ENCODE assay signal across 6 worm cellular contexts in genomic region chrII:12263971-12264554, ce11.
TF ChIP-seq lines count a peak whose summit lies in the region.

Gene faxc-1, plus strand, starts transcription at chrII:12264192.

TF ChIP-seq in whole organism, L1 larva, 84 proteins besides CTCF, POLR2A, EP300 and RAD21 (continues in another document):
- TF ChIP-seq nhr-20 (tag; optimal IDR thresholded peaks at IDR 0.05; lab: Kevin White, UChicago) (peak; percentile 41), blmp-1 (tag; optimal IDR thresholded peaks at IDR 0.05; lab: Kevin White, UChicago) (peak; percentile 45), ceh-90 (tag; optimal IDR thresholded peaks at IDR 0.05; lab: Kevin White, UChicago) (no peak), pag-3 (tag; optimal IDR thresholded peaks at IDR 0.05; lab: Kevin White, UChicago; ENCODE audit: borderline replicate concordance, insufficient read depth) (peak; percentile 59), zag-1 (tag; optimal IDR thresholded peaks at IDR 0.05; lab: Kevin White, UChicago) (no peak), lin-14 (GFP tag; optimal IDR thresholded peaks at IDR 0.05; lab: Kevin White, UChicago) (peak; percentile 47), snu-23 (GFP tag; optimal IDR thresholded peaks at IDR 0.05; lab: Kevin White, UChicago) (peak; percentile 37), nhr-28 (tag; optimal IDR thresholded peaks at IDR 0.05; lab: Kevin White, UChicago) (no peak), nhr-90 (tag; optimal IDR thresholded peaks at IDR 0.05; lab: Kevin White, UChicago; ENCODE audit: poor library complexity) (peak; percentile 43), tbx-2 (tag; optimal IDR thresholded peaks at IDR 0.05; lab: Kevin White, UChicago) (peak; percentile 42), nhr-47 (tag; optimal IDR thresholded peaks at IDR 0.05; lab: Kevin White, UChicago) (peak; percentile 9), nhr-85 (tag; lab: Kevin White, UChicago) (peak; percentile 93), lsy-2 (tag; optimal IDR thresholded peaks at IDR 0.05; lab: Kevin White, UChicago) (peak in 1 of 2 experiments; percentile 31), egl-13 (tag; optimal IDR thresholded peaks at IDR 0.05; lab: Kevin White, UChicago) (no peak)

TF ChIP-seq in whole organism, L2 larva, 48 proteins besides CTCF, POLR2A, EP300 and RAD21:
- TF ChIP-seq sma-3 (GFP tag; optimal IDR thresholded peaks at IDR 0.05; lab: Kevin White, UChicago) (no peak), sma-9 (GFP tag; optimal IDR thresholded peaks at IDR 0.05; lab: Kevin White, UChicago) (peak; percentile 47), sma-9 (tag; optimal IDR thresholded peaks at IDR 0.05; lab: Kevin White, UChicago) (no peak), nhr-25 (tag; optimal IDR thresholded peaks at IDR 0.05; lab: Kevin White, UChicago) (peak; percentile 25), gmeb-1 (tag; optimal IDR thresholded peaks at IDR 0.05; lab: Kevin White, UChicago) (peak; percentile 5)
TF ChIP-seq in whole organism, L2 larva: peak in this region for 3.

TF ChIP-seq in whole organism, L3 larva, 47 proteins besides CTCF, POLR2A, EP300 and RAD21:
- TF ChIP-seq nhr-25 (tag; optimal IDR thresholded peaks at IDR 0.05; lab: Kevin White, UChicago) (peak; percentile 22), unc-62 (GFP tag; optimal IDR thresholded peaks at IDR 0.05; lab: Kevin White, UChicago) (peak; percentile 12), fkh-10 (GFP tag; optimal IDR thresholded peaks at IDR 0.05; lab: Kevin White, UChicago) (no peak)
TF ChIP-seq in whole organism, L3 larva: peak in this region for 2.

TF ChIP-seq in whole organism, L4 larva, 104 proteins besides CTCF, POLR2A, EP300 and RAD21:
- TF ChIP-seq lin-1 (GFP tag; IDR thresholded peaks at IDR 0.05; lab: Robert Waterston, UW) (no peak), nhr-28 (tag; optimal IDR thresholded peaks at IDR 0.05; lab: Kevin White, UChicago) (no peak), unc-62 (GFP tag; optimal IDR thresholded peaks at IDR 0.05 in 1 of 2; lab: Kevin White, UChicago) (peak in 1 of 2 experiments; percentile 91), unc-62 (tag; optimal IDR thresholded peaks at IDR 0.05; lab: Kevin White, UChicago) (no peak), aha-1 (tag; lab: Kevin White, UChicago) (peak; percentile 85), ceh-20 (GFP tag; IDR thresholded peaks at IDR 0.05; lab: Robert Waterston, UW) (0 out of 2 replicates have a peak, but pooled peaks have one; percentile 29), daf-19 (GFP tag; conservative IDR thresholded peaks at IDR 0.05; lab: Robert Waterston, UW) (no peak)

TF ChIP-seq in whole organism, late embryonic, 69 proteins besides CTCF, POLR2A, EP300 and RAD21:
- TF ChIP-seq unc-55 (GFP tag; optimal IDR thresholded peaks at IDR 0.05; lab: Kevin White, UChicago) (peak; percentile 29), pag-3 (tag; optimal IDR thresholded peaks at IDR 0.05; lab: Kevin White, UChicago; ENCODE audit: borderline replicate concordance) (no peak)

TF ChIP-seq in whole organism, mixed stage, embryonic, 35 proteins besides CTCF, POLR2A, EP300 and RAD21:
- TF ChIP-seq mep-1 (tag; optimal IDR thresholded peaks at IDR 0.05; lab: Kevin White, UChicago): no peak
- peak; percentile 48 for TF ChIP-seq unc-62 (GFP tag; optimal IDR thresholded peaks at IDR 0.05; lab: Kevin White, UChicago)
TF ChIP-seq in whole organism, mixed stage, embryonic: peak in this region for 1.

Comparison
In these comparisons a context has a peak if more than half of its experiments do, and no peak if none do; other contexts are left out.
1. Of the 29 proteins assayed by ChIP-seq in both whole organism, L4 larva and whole organism, L1 larva: peak only in whole organism, L4 larva: aha-1; only in whole organism, L1 larva: unc-130; in both: none; in neither: 25; mixed calls (peak in some experiments, not most) for 2.